Worm (Caenorhabditis elegans) whole organism, mixed stage, embryonic: ENCODE measurements around the gene egas-4.

ENCODE experiments used
- M03D4.4 ChIP-seq: sonication (generic microtip); optimal IDR thresholded peaks from 2 replicates; lab custom pipeline; 2017; ENCODE audit warnings: mild to moderate bottlenecking, missing genetic modification characterization, missing compliant biosample characterization
- bed-3 ChIP-seq: fragments of 200-800 bp; sonication (Bioruptor generic); optimal IDR thresholded peaks from 3 replicates; lab custom pipeline; 2018; ENCODE audit warnings: mild to moderate bottlenecking, missing genetic modification characterization, moderate library complexity, missing compliant biosample characterization
- ceh-39 ChIP-seq: fragments of 150-350 bp; optimal IDR thresholded peaks from 2 replicates; lab custom pipeline; 2014; ENCODE audit warnings: missing biosample characterization, missing genetic modification characterization
- ceh-83 ChIP-seq: fragments of 200-800 bp; sonication (Bioruptor generic); optimal IDR thresholded peaks from 2 replicates; lab custom pipeline; 2018; ENCODE audit warnings: mild to moderate bottlenecking, missing genetic modification characterization, missing compliant biosample characterization
- ces-1 ChIP-seq: fragments of 150-350 bp; optimal IDR thresholded peaks from 2 replicates; lab custom pipeline; 2014; ENCODE audit warnings: missing biosample characterization, missing genetic modification reagents, missing genetic modification characterization
- cnd-1 ChIP-seq: fragments of 200-800 bp; sonication (Bioruptor generic); optimal IDR thresholded peaks from 2 replicates; lab custom pipeline; 2018; ENCODE audit warnings: mild to moderate bottlenecking, missing genetic modification characterization, missing compliant biosample characterization
- drap-1 ChIP-seq: fragments of 200-800 bp; sonication (Bioruptor generic); optimal IDR thresholded peaks from 3 replicates; lab custom pipeline; 2018; ENCODE audit warnings: mild to moderate bottlenecking, missing genetic modification characterization, missing compliant biosample characterization
- elt-1 ChIP-seq: sonication (generic microtip); optimal IDR thresholded peaks from 2 replicates; lab custom pipeline; 2017; ENCODE audit warnings: missing genetic modification characterization, mild to moderate bottlenecking, missing compliant biosample characterization, antibody characterized with exemption, moderate library complexity, borderline replicate concordance; ENCODE audit not compliant: insufficient read depth
- elt-3 ChIP-seq: fragments of 150-350 bp; optimal IDR thresholded peaks from 2 replicates; lab custom pipeline; 2014; ENCODE audit warnings: missing biosample characterization, missing genetic modification characterization
- flh-1 ChIP-seq: fragments of 200-800 bp; sonication (Bioruptor generic); optimal IDR thresholded peaks from 2 replicates; lab custom pipeline; 2018; ENCODE audit warnings: mild to moderate bottlenecking, missing genetic modification characterization, moderate library complexity, missing compliant biosample characterization
- ham-2 ChIP-seq: fragments of 200-800 bp; sonication (Bioruptor generic); optimal IDR thresholded peaks from 2 replicates; lab custom pipeline; 2018; ENCODE audit warnings: mild to moderate bottlenecking, missing genetic modification characterization, missing compliant biosample characterization
- hlh-1 ChIP-seq: fragments of 150-350 bp; optimal IDR thresholded peaks from 2 replicates; lab custom pipeline; 2014; ENCODE audit warnings: missing biosample characterization, missing genetic modification reagents, missing genetic modification characterization
- lin-13 ChIP-seq: fragments of 150-350 bp; optimal IDR thresholded peaks from 2 replicates; lab custom pipeline; 2014; ENCODE audit warnings: missing biosample characterization, missing genetic modification characterization
- lin-32 ChIP-seq: fragments of 200-800 bp; sonication (Bioruptor generic); optimal IDR thresholded peaks from 2 replicates; lab custom pipeline; 2018; ENCODE audit warnings: mild to moderate bottlenecking, missing genetic modification characterization, missing compliant biosample characterization
- mab-5 ChIP-seq: fragments of 150-350 bp; optimal IDR thresholded peaks from 2 replicates; lab custom pipeline; 2014; ENCODE audit warnings: missing biosample characterization, missing genetic modification characterization
- mep-1 ChIP-seq: fragments of 150-350 bp; optimal IDR thresholded peaks from 2 replicates; lab custom pipeline; 2017; ENCODE audit warnings: missing biosample characterization, missing genetic modification reagents, missing genetic modification characterization, inconsistent platforms
- mls-2 ChIP-seq: sonication (generic microtip); optimal IDR thresholded peaks from 2 replicates; lab custom pipeline; 2016; ENCODE audit warnings: mild to moderate bottlenecking, missing genetic modification characterization, moderate library complexity, missing compliant biosample characterization
- nhr-12 ChIP-seq: fragments of 150-350 bp; optimal IDR thresholded peaks from 2 replicates; lab custom pipeline; 2014; ENCODE audit warnings: missing biosample characterization, missing genetic modification characterization
- nhr-2 ChIP-seq: fragments of 150-350 bp; optimal IDR thresholded peaks from 2 replicates; lab custom pipeline; 2014; ENCODE audit warnings: missing biosample characterization, missing genetic modification characterization
- nhr-237 ChIP-seq: fragments of 150-350 bp; optimal IDR thresholded peaks from 2 replicates; lab custom pipeline; 2014; ENCODE audit warnings: missing biosample characterization, missing genetic modification characterization
- nhr-28 ChIP-seq: fragments of 150-350 bp; optimal IDR thresholded peaks from 2 replicates; lab custom pipeline; 2014; ENCODE audit warnings: missing biosample characterization, missing genetic modification characterization
- nhr-76 ChIP-seq: sonication (generic microtip); optimal IDR thresholded peaks from 2 replicates; lab custom pipeline; 2017; ENCODE audit warnings: missing biosample characterization, missing genetic modification characterization
- pha-4 ChIP-seq: fragments of 150-350 bp; optimal IDR thresholded peaks from 2 replicates; lab custom pipeline; 2018; ENCODE audit warnings: missing biosample characterization, missing genetic modification reagents, missing genetic modification characterization
- sem-2 ChIP-seq: fragments of 200-800 bp; sonication (Bioruptor generic); optimal IDR thresholded peaks from 2 replicates; lab custom pipeline; 2018; ENCODE audit warnings: mild to moderate bottlenecking, missing genetic modification characterization, missing compliant biosample characterization
- snpc-4 ChIP-seq: fragments of 150-350 bp; optimal IDR thresholded peaks from 2 replicates; lab custom pipeline; 2014; ENCODE audit warnings: missing biosample characterization, missing genetic modification characterization
- sptf-1 ChIP-seq: sonication (generic microtip); optimal IDR thresholded peaks from 2 replicates; lab custom pipeline; 2017; ENCODE audit warnings: mild to moderate bottlenecking, missing genetic modification characterization, moderate library complexity, missing compliant biosample characterization
- tbx-8 ChIP-seq: fragments of 200-800 bp; sonication (Bioruptor generic); optimal IDR thresholded peaks from 2 replicates; lab custom pipeline; 2018; ENCODE audit warnings: mild to moderate bottlenecking, missing genetic modification characterization, moderate library complexity, missing compliant biosample characterization
- unc-120 ChIP-seq: sonication (generic microtip); optimal IDR thresholded peaks from 2 replicates; lab custom pipeline; 2017; ENCODE audit warnings: missing genetic modification characterization, missing compliant biosample characterization; ENCODE audit not compliant: poor library complexity, severe bottlenecking
- unc-39 ChIP-seq: fragments of 150-350 bp; optimal IDR thresholded peaks from 2 replicates; lab custom pipeline; 2014; ENCODE audit warnings: missing biosample characterization, missing genetic modification characterization
- zip-8 ChIP-seq: fragments of 150-350 bp; optimal IDR thresholded peaks from 2 replicates; lab custom pipeline; 2014; ENCODE audit warnings: missing biosample characterization, missing genetic modification characterization
- ztf-11 ChIP-seq: fragments of 150-350 bp; optimal IDR thresholded peaks from 2 replicates; lab custom pipeline; 2014; ENCODE audit warnings: missing biosample characterization, missing genetic modification characterization

The egas-4 gene

ce11 chrIV:7478134-7478533 lies 19.5 kb downstream of the egas-4 start, which contains the start of gene rod-1:
TSS of gene rod-1 (plus strand) at chrIV:7478452.
- TF ChIP-seq bed-3 (GFP tag; lab: Kevin White, UChicago) (no peak), lin-13 (tag; lab: Kevin White, UChicago) (no peak), cnd-1 (tag; lab: Kevin White, UChicago) (no peak), elt-1 (tag; lab: Kevin White, UChicago) (no peak), nhr-12 (no peak), drap-1 (GFP tag; lab: Kevin White, UChicago) (no peak), snpc-4 (no peak), tbx-8 (GFP tag; lab: Kevin White, UChicago) (no peak), pha-4 (tag; lab: Kevin White, UChicago) (no peak), sem-2 (GFP tag; lab: Kevin White, UChicago) (no peak), zip-8 (tag; lab: Kevin White, UChicago) (no peak), ceh-39 (no peak), mab-5 (tag; lab: Kevin White, UChicago) (no peak), lin-32 (GFP tag; lab: Kevin White, UChicago) (no peak), flh-1 (GFP tag; lab: Kevin White, UChicago) (no peak), unc-39 (tag; lab: Kevin White, UChicago) (no peak), mep-1 (tag; lab: Kevin White, UChicago) (no peak), hlh-1 (tag; lab: Kevin White, UChicago) (no peak), nhr-237 (no peak), ztf-11 (tag; lab: Kevin White, UChicago) (no peak)
- TF ChIP-seq, all 35 proteins: peak for 0

- no peak for TF ChIP-seq nhr-76
- no peak for TF ChIP-seq ces-1 (GFP tag; lab: Kevin White, UChicago)
- no peak for TF ChIP-seq tbx-8 (GFP tag; lab: Kevin White, UChicago)
- TF ChIP-seq mep-1 (tag; lab: Kevin White, UChicago) = no peak
- no peak for TF ChIP-seq sptf-1 (tag; lab: Kevin White, UChicago)
- TF ChIP-seq zip-8 (tag; lab: Kevin White, UChicago) = no peak
- no peak for TF ChIP-seq unc-120 (tag; lab: Kevin White, UChicago)
- no peak for TF ChIP-seq ceh-39
- TF ChIP-seq M03D4.4 (tag; lab: Kevin White, UChicago) = no peak
- no peak for TF ChIP-seq ham-2 (GFP tag; lab: Kevin White, UChicago)
- no peak for TF ChIP-seq nhr-12
- no peak for TF ChIP-seq nhr-2 (tag; lab: Kevin White, UChicago)
- TF ChIP-seq flh-1 (GFP tag; lab: Kevin White, UChicago) = no peak
- TF ChIP-seq lin-13 (tag; lab: Kevin White, UChicago) = no peak
- TF ChIP-seq snpc-4 = no peak
- no peak for TF ChIP-seq elt-1 (tag; lab: Kevin White, UChicago)
- no peak for TF ChIP-seq bed-3 (GFP tag; lab: Kevin White, UChicago)
- no peak for TF ChIP-seq mls-2 (tag; lab: Kevin White, UChicago)
Observed at ce11 chrIV:7477697-7478096, 20.0 kb downstream of the egas-4 start.

ce11 chrIV:7477197-7477596 lies 20.5 kb downstream of the egas-4 start, which contains the start of gene pycr-4:
TSS of gene pycr-4 (minus strand) at chrIV:7477297.
- TF ChIP-seq cnd-1 (tag; lab: Kevin White, UChicago) = no peak
- TF ChIP-seq ceh-39 = no peak
- no peak for TF ChIP-seq nhr-28 (tag; lab: Kevin White, UChicago)
- TF ChIP-seq elt-3 (tag; lab: Kevin White, UChicago) = no peak
- TF ChIP-seq nhr-237 = no peak
- no peak for TF ChIP-seq tbx-8 (GFP tag; lab: Kevin White, UChicago)
- no peak for TF ChIP-seq pha-4 (tag; lab: Kevin White, UChicago)
- no peak for TF ChIP-seq zip-8 (tag; lab: Kevin White, UChicago)
- no peak for TF ChIP-seq snpc-4
- TF ChIP-seq lin-13 (tag; lab: Kevin White, UChicago) = no peak
- TF ChIP-seq lin-32 (GFP tag; lab: Kevin White, UChicago) = no peak
- TF ChIP-seq, all 35 proteins: peak for 0

ce11 chrIV:7474826-7475225 lies 22.8 kb downstream of the egas-4 start, which contains the start of gene slc-25A18.2:
TSS of gene slc-25A18.2 (plus strand) at chrIV:7475041.
- no peak for TF ChIP-seq ztf-11 (tag; lab: Kevin White, UChicago)
- no peak for TF ChIP-seq mls-2 (tag; lab: Kevin White, UChicago)
- TF ChIP-seq ceh-83 (GFP tag; lab: Kevin White, UChicago) = no peak
- TF ChIP-seq unc-120 (tag; lab: Kevin White, UChicago) = no peak
- no peak for TF ChIP-seq elt-3 (tag; lab: Kevin White, UChicago)
- TF ChIP-seq nhr-2 (tag; lab: Kevin White, UChicago) = no peak
